Worm (Caenorhabditis elegans): ENCODE data around the gene sre-41.

Gene sre-41

ce11 chrII:12432356-12432755 is 44.3 kb downstream of the sre-41 start, which contains the start of gene dct-12:
TSS of gene dct-12 (minus strand) at chrII:12432456.
- no peak for TF ChIP-seq cog-1 (tag; optimal IDR thresholded peaks at IDR 0.05)
- TF ChIP-seq med-1 (GFP tag; optimal IDR thresholded peaks at IDR 0.05; ENCODE audit: insufficient read depth): no peak
- no peak for TF ChIP-seq T22C8.4 (GFP tag; IDR thresholded peaks at IDR 0.05)
- TF ChIP-seq ztf-23 (GFP tag; IDR thresholded peaks at IDR 0.05): no peak

ce11 chrII:12435202-12435872 is 47.3 kb downstream of the sre-41 start:
- no peak for TF ChIP-seq ztf-23 (GFP tag; IDR thresholded peaks at IDR 0.05)
- no peak for TF ChIP-seq med-1 (GFP tag; optimal IDR thresholded peaks at IDR 0.05; ENCODE audit: insufficient read depth)
- TF ChIP-seq klf-2 (GFP tag; conservative IDR thresholded peaks at IDR 0.05): no peak
- TF ChIP-seq ztf-29 (GFP tag; IDR thresholded peaks at IDR 0.05): no peak
- no peak for TF ChIP-seq flt-1 (GFP tag; IDR thresholded peaks at IDR 0.05)
- no peak for TF ChIP-seq cog-1 (tag; optimal IDR thresholded peaks at IDR 0.05)
- no peak for TF ChIP-seq ref-1 (GFP tag; conservative IDR thresholded peaks at IDR 0.05)
- TF ChIP-seq tab-1 (GFP tag; IDR thresholded peaks at IDR 0.05): no peak
- no peak for TF ChIP-seq T22C8.4 (GFP tag; IDR thresholded peaks at IDR 0.05)

ce11 chrII:12436717-12437116 is 48.6 kb downstream of the sre-41 start:
- TF ChIP-seq tab-1 (GFP tag; IDR thresholded peaks at IDR 0.05) (no peak), med-1 (GFP tag; optimal IDR thresholded peaks at IDR 0.05; ENCODE audit: insufficient read depth) (no peak), cog-1 (tag; optimal IDR thresholded peaks at IDR 0.05) (no peak), T22C8.4 (GFP tag; IDR thresholded peaks at IDR 0.05) (no peak), ztf-23 (GFP tag; IDR thresholded peaks at IDR 0.05) (no peak), flt-1 (GFP tag; IDR thresholded peaks at IDR 0.05) (no peak), klf-2 (GFP tag; conservative IDR thresholded peaks at IDR 0.05) (no peak), ref-1 (GFP tag; conservative IDR thresholded peaks at IDR 0.05) (no peak), ztf-29 (GFP tag; IDR thresholded peaks at IDR 0.05) (no peak)

ce11 chrII:12438441-12438840 is 50.4 kb downstream of the sre-41 start, which contains the start of gene Y57A10C.9:
TSS of gene Y57A10C.9 (minus strand) at chrII:12438541.
- TF ChIP-seq ref-1 (GFP tag; conservative IDR thresholded peaks at IDR 0.05) (no peak), flt-1 (GFP tag; IDR thresholded peaks at IDR 0.05) (no peak), T22C8.4 (GFP tag; IDR thresholded peaks at IDR 0.05) (no peak), klf-2 (GFP tag; conservative IDR thresholded peaks at IDR 0.05) (no peak), med-1 (GFP tag; optimal IDR thresholded peaks at IDR 0.05; ENCODE audit: insufficient read depth) (no peak), ztf-29 (GFP tag; IDR thresholded peaks at IDR 0.05) (no peak), ztf-23 (GFP tag; IDR thresholded peaks at IDR 0.05) (no peak), cog-1 (tag; optimal IDR thresholded peaks at IDR 0.05) (no peak), tab-1 (GFP tag; IDR thresholded peaks at IDR 0.05) (no peak)
